Fruit fly (Drosophila melanogaster) whole organism, adult: ENCODE results near the gene TAF1B.

Experiments used
- CG11617 ChIP-seq: fragments of 200-800 bp; sonication (Bioruptor generic); optimal IDR thresholded peaks from 2 replicates; lab custom pipeline; 2017; ENCODE audit warnings: mild to moderate bottlenecking, missing biosample characterization, missing genetic modification reagents, missing genetic modification characterization
- CG12768 ChIP-seq: fragments of 200-800 bp; sonication (Bioruptor generic); optimal IDR thresholded peaks from 2 replicates; lab custom pipeline; 2017; ENCODE audit warnings: missing biosample characterization, missing genetic modification characterization, mild to moderate bottlenecking, moderate library complexity, missing genetic modification reagents
- CG14711 ChIP-seq: fragments of 200-800 bp; sonication (Bioruptor generic); optimal IDR thresholded peaks from 2 replicates; lab custom pipeline; 2018; ENCODE audit warnings: missing biosample characterization, mild to moderate bottlenecking, missing genetic modification characterization, moderate library complexity
- CG1620 ChIP-seq: fragments of 200-800 bp; sonication (Bioruptor generic); optimal IDR thresholded peaks from 2 replicates; lab custom pipeline; 2016; ENCODE audit warnings: missing biosample characterization, missing genetic modification characterization
- CG33017 ChIP-seq: fragments of 200-800 bp; sonication (Bioruptor generic); optimal IDR thresholded peaks from 2 replicates; lab custom pipeline; 2018; ENCODE audit warnings: missing biosample characterization, mild to moderate bottlenecking, missing genetic modification characterization, moderate library complexity
- CG5204 ChIP-seq: fragments of 200-800 bp; sonication (Bioruptor generic); optimal IDR thresholded peaks from 2 replicates; lab custom pipeline; 2016; ENCODE audit warnings: missing biosample characterization, missing genetic modification characterization
- CG7045 ChIP-seq: fragments of 200-800 bp; sonication (Bioruptor generic); optimal IDR thresholded peaks from 2 replicates; lab custom pipeline; 2017; ENCODE audit warnings: missing biosample characterization, mild to moderate bottlenecking, missing genetic modification characterization
- CG7101 ChIP-seq: fragments of 200-800 bp; sonication (Bioruptor generic); optimal IDR thresholded peaks from 2 replicates; lab custom pipeline; 2018; ENCODE audit warnings: missing biosample characterization, mild to moderate bottlenecking, missing genetic modification characterization, moderate library complexity
- Clk ChIP-seq: fragments of 200-800 bp; sonication (Bioruptor generic); optimal IDR thresholded peaks from 2 replicates; lab custom pipeline; 2017; ENCODE audit warnings: missing biosample characterization, missing genetic modification characterization
- Crg-1 ChIP-seq: fragments of 200-800 bp; sonication (Bioruptor generic); optimal IDR thresholded peaks from 2 replicates; lab custom pipeline; 2016; ENCODE audit warnings: missing biosample characterization, missing genetic modification characterization
- Hr96 ChIP-seq: fragments of 200-800 bp; sonication (Bioruptor generic); optimal IDR thresholded peaks from 2 replicates; lab custom pipeline; 2016; ENCODE audit warnings: missing biosample characterization, missing genetic modification characterization
- Mnt ChIP-seq: fragments of 200-800 bp; sonication (Bioruptor generic); optimal IDR thresholded peaks from 2 replicates; lab custom pipeline; 2016; ENCODE audit warnings: missing biosample characterization, mild to moderate bottlenecking, missing genetic modification characterization
- bab1 ChIP-seq: fragments of 200-800 bp; sonication (Bioruptor generic); optimal IDR thresholded peaks from 3 replicates; lab custom pipeline; 2019; ENCODE audit warnings: missing biosample characterization, mild to moderate bottlenecking, missing genetic modification characterization, moderate library complexity
- cic ChIP-seq: fragments of 200-800 bp; sonication (Bioruptor generic); optimal IDR thresholded peaks from 2 replicates; lab custom pipeline; 2017; ENCODE audit warnings: missing biosample characterization, mild to moderate bottlenecking, missing genetic modification characterization, moderate library complexity
- cnc ChIP-seq, 2 experiments: fragments of >200 bp; optimal IDR thresholded peaks; 2 replicates each; lab custom pipeline; 2017
- kay ChIP-seq: fragments of 200-800 bp; sonication (Bioruptor generic); peaks from one replicate; lab custom pipeline; 2016; ENCODE audit warnings: missing biosample characterization, missing genetic modification characterization, borderline replicate concordance
- ovo ChIP-seq: fragments of 200-800 bp; sonication (Bioruptor generic); optimal IDR thresholded peaks from 2 replicates; lab custom pipeline; 2016; ENCODE audit warnings: missing biosample characterization, missing genetic modification characterization
- pad ChIP-seq: fragments of 200-800 bp; sonication (Bioruptor generic); optimal IDR thresholded peaks from 3 replicates; lab custom pipeline; 2017; ENCODE audit warnings: missing biosample characterization, missing genetic modification characterization, mild to moderate bottlenecking, moderate library complexity, missing genetic modification reagents
- tj ChIP-seq: fragments of 200-800 bp; sonication (Bioruptor generic); optimal IDR thresholded peaks from 3 replicates; lab custom pipeline; 2017; ENCODE audit warnings: missing biosample characterization, mild to moderate bottlenecking, missing genetic modification characterization, moderate library complexity
- toe ChIP-seq: fragments of 200-800 bp; sonication (Bioruptor generic); optimal IDR thresholded peaks from 2 replicates; lab custom pipeline; 2016; ENCODE audit warnings: missing biosample characterization, missing genetic modification characterization

The TAF1B gene

dm6 chr3R:10121266-10121904 is 22.6 kb downstream of the TAF1B start, which contains the start of the genes gammaSnap2 and ATPsynepsilonL:
Gene gammaSnap2, minus strand, starts transcription at chr3R:10121400.
Gene ATPsynepsilonL, plus strand, starts transcription at chr3R:10121773.
- TF ChIP-seq kay (GFP tag; lab: Kevin White, UChicago) (no peak), cic (GFP tag; lab: Kevin White, UChicago) (no peak), ovo (GFP tag; lab: Kevin White, UChicago) (no peak), tj (no peak), CG1620 (GFP tag; lab: Kevin White, UChicago) (no peak), Clk (GFP tag; lab: Kevin White, UChicago) (no peak), CG11617 (GFP tag; lab: Kevin White, UChicago) (no peak), bab1 (GFP tag; lab: Kevin White, UChicago) (no peak), CG5204 (no peak), CG12768 (GFP tag; lab: Kevin White, UChicago) (no peak), CG7101 (no peak), cnc (optimal IDR thresholded peaks at IDR 0.05; lab: Kevin White, UChicago) (no peak), pad (GFP tag; lab: Kevin White, UChicago) (no peak)

dm6 chr3R:10119592-10119991 is 24.4 kb downstream of the TAF1B start:
- TF ChIP-seq CG12768 (GFP tag; lab: Kevin White, UChicago) = peak; percentile 70
- peak; percentile 86 for TF ChIP-seq kay (GFP tag; lab: Kevin White, UChicago)
- TF ChIP-seq pad (GFP tag; lab: Kevin White, UChicago) = peak; percentile 40
- peak; percentile 86 for TF ChIP-seq cic (GFP tag; lab: Kevin White, UChicago)
- TF ChIP-seq CG1620 (GFP tag; lab: Kevin White, UChicago) = no peak
- TF ChIP-seq Mnt (GFP tag; lab: Kevin White, UChicago) = peak; percentile 45
- peak; percentile 3 for TF ChIP-seq CG7101
- TF ChIP-seq CG11617 (GFP tag; lab: Kevin White, UChicago) = no peak
- TF ChIP-seq CG7045 (GFP tag; lab: Kevin White, UChicago) = peak; percentile 31

dm6 chr3R:10115797-10116196 is 28.2 kb downstream of the TAF1B start:
- TF ChIP-seq kay (GFP tag; lab: Kevin White, UChicago) (no peak), tj (peak; percentile 96), Crg-1 (GFP tag; lab: Kevin White, UChicago) (no peak)

- TF ChIP-seq Crg-1 (GFP tag; lab: Kevin White, UChicago) (peak; percentile 4), Clk (GFP tag; lab: Kevin White, UChicago) (no peak), CG11617 (GFP tag; lab: Kevin White, UChicago) (no peak), bab1 (GFP tag; lab: Kevin White, UChicago) (no peak), tj (no peak), CG33017 (no peak), pad (GFP tag; lab: Kevin White, UChicago) (no peak), kay (GFP tag; lab: Kevin White, UChicago) (no peak), Mnt (GFP tag; lab: Kevin White, UChicago) (no peak), cnc (optimal IDR thresholded peaks at IDR 0.05; lab: Kevin White, UChicago) (no peak), CG14711 (tag; lab: Kevin White, UChicago) (no peak), ovo (GFP tag; lab: Kevin White, UChicago) (no peak), toe (GFP tag; lab: Kevin White, UChicago) (no peak), CG1620 (GFP tag; lab: Kevin White, UChicago) (no peak), CG5204 (no peak), CG12768 (GFP tag; lab: Kevin White, UChicago) (peak; percentile 6)
Measured at dm6 chr3R:10114915-10115534, 29.0 kb downstream of the TAF1B start.

- peak; percentile 33 for TF ChIP-seq tj
- peak; percentile 29 for TF ChIP-seq cic (GFP tag; lab: Kevin White, UChicago)
- no peak for TF ChIP-seq Crg-1 (GFP tag; lab: Kevin White, UChicago)
- no peak for TF ChIP-seq CG14711 (tag; lab: Kevin White, UChicago)
Measured at dm6 chr3R:10113746-10114145, 30.2 kb downstream of the TAF1B start.

dm6 chr3R:10112195-10112594 is 31.8 kb downstream of the TAF1B start, which contains the start of gene CAH7:
Gene CAH7, plus strand, starts transcription at chr3R:10112237.
- TF ChIP-seq tj = peak; percentile 92
- peak; percentile 33 for TF ChIP-seq ovo (GFP tag; lab: Kevin White, UChicago)
- TF ChIP-seq cic (GFP tag; lab: Kevin White, UChicago) = peak; percentile 52
- no peak for TF ChIP-seq Clk (GFP tag; lab: Kevin White, UChicago)
- peak; percentile 17 for TF ChIP-seq Mnt (GFP tag; lab: Kevin White, UChicago)
- no peak for TF ChIP-seq CG14711 (tag; lab: Kevin White, UChicago)

- TF ChIP-seq toe (GFP tag; lab: Kevin White, UChicago) = peak; percentile 4
- TF ChIP-seq CG33017 = peak; percentile 14
- peak; percentile 76 for TF ChIP-seq CG11617 (GFP tag; lab: Kevin White, UChicago)
- no peak for TF ChIP-seq Hr96 (GFP tag; lab: Kevin White, UChicago)
- TF ChIP-seq CG14711 (tag; lab: Kevin White, UChicago) = peak; percentile 8
- TF ChIP-seq CG7101 = peak; percentile 47
- no peak for TF ChIP-seq ovo (GFP tag; lab: Kevin White, UChicago)
- peak; percentile 26 for TF ChIP-seq CG7045 (GFP tag; lab: Kevin White, UChicago)
Measured at dm6 chr3R:10111815-10112185, 32.2 kb downstream of the TAF1B start.
